Fruit fly (Drosophila melanogaster) whole organism, embryonic: ENCODE results near the gene DEF8.

Experiments
- Abd-B ChIP-seq: fragments of 200-800 bp; sonication (Bioruptor generic); optimal IDR thresholded peaks from 2 replicates; lab custom pipeline; 2018; ENCODE audit warnings: missing biosample characterization, mild to moderate bottlenecking, missing genetic modification characterization, moderate library complexity
- Antp ChIP-seq: fragments of 200-800 bp; sonication (Bioruptor generic); optimal IDR thresholded peaks from 3 replicates; lab custom pipeline; 2016; ENCODE audit warnings: missing biosample characterization, missing genetic modification characterization
- Atf6 ChIP-seq: fragments of 200-800 bp; sonication (Bioruptor generic); IDR thresholded peaks from 2 replicates; pipeline ENCODE4 v1.3.6; 2022; ENCODE audit warnings: missing biosample characterization, missing genetic modification characterization
- Awh ChIP-seq: fragments of 200-800 bp; sonication (Bioruptor generic); IDR thresholded peaks from 2 replicates; pipeline ENCODE4, ENCODE4 v1.3.6; 2022; ENCODE audit warnings: missing biosample characterization, missing genetic modification characterization
- CG10274 ChIP-seq: fragments of 200-800 bp; sonication (Bioruptor generic); optimal IDR thresholded peaks from 3 replicates; lab custom pipeline; 2017; ENCODE audit warnings: missing biosample characterization, mild to moderate bottlenecking, missing genetic modification characterization
- CG11093 ChIP-seq: fragments of 200-800 bp; sonication (Bioruptor generic); IDR thresholded peaks from 3 replicates; pipeline ENCODE4 v1.3.6; 2022; ENCODE audit warnings: missing biosample characterization, missing genetic modification characterization
- CG11398 ChIP-seq: fragments of 200-800 bp; sonication (Bioruptor generic); optimal IDR thresholded peaks from 2 replicates; lab custom pipeline; 2016; ENCODE audit warnings: missing biosample characterization, missing genetic modification characterization
- CG1233 ChIP-seq: fragments of 200-800 bp; sonication (Bioruptor generic); optimal IDR thresholded peaks from 4 replicates; lab custom pipeline; 2018; ENCODE audit warnings: missing biosample characterization, mild to moderate bottlenecking, missing genetic modification characterization
- CG13296 ChIP-seq: fragments of 200-800 bp; sonication (Bioruptor generic); optimal IDR thresholded peaks from 3 replicates; lab custom pipeline; 2018; ENCODE audit warnings: missing biosample characterization, mild to moderate bottlenecking, missing genetic modification characterization
- CG14710 ChIP-seq: fragments of 200-800 bp; sonication (Bioruptor generic); optimal IDR thresholded peaks from 3 replicates; lab custom pipeline; 2019; ENCODE audit warnings: missing biosample characterization, mild to moderate bottlenecking, missing genetic modification characterization, moderate library complexity
- CG15479 ChIP-seq: fragments of 200-800 bp; sonication (Bioruptor generic); optimal IDR thresholded peaks from 3 replicates; lab custom pipeline; 2019; ENCODE audit warnings: missing biosample characterization, mild to moderate bottlenecking, missing genetic modification characterization, moderate library complexity
- CG15696 ChIP-seq: fragments of 200-800 bp; sonication (Bioruptor generic); optimal IDR thresholded peaks from 2 replicates; lab custom pipeline; 2019; ENCODE audit warnings: missing biosample characterization, mild to moderate bottlenecking, missing genetic modification characterization, moderate library complexity
- CG18619 ChIP-seq: fragments of 200-800 bp; sonication (Bioruptor generic); optimal IDR thresholded peaks from 3 replicates; lab custom pipeline; 2017; ENCODE audit warnings: missing biosample characterization, mild to moderate bottlenecking, missing genetic modification characterization
- CG2712 ChIP-seq: fragments of 200-800 bp; optimal IDR thresholded peaks from 3 replicates; lab custom pipeline; 2019; ENCODE audit warnings: missing biosample characterization, mild to moderate bottlenecking, missing genetic modification characterization, moderate library complexity
- CG2875 ChIP-seq: fragments of 200-800 bp; sonication (Bioruptor generic); optimal IDR thresholded peaks from 2 replicates; lab custom pipeline; 2017; ENCODE audit warnings: missing biosample characterization, mild to moderate bottlenecking, missing genetic modification characterization, missing genetic modification reagents
- CG4404 ChIP-seq: fragments of 200-800 bp; sonication (Bioruptor generic); IDR thresholded peaks from 2 replicates; pipeline ENCODE4 v1.3.6; 2022; ENCODE audit warnings: missing biosample characterization, missing genetic modification characterization
- CG4730 ChIP-seq: fragments of 200-800 bp; sonication (Bioruptor generic); IDR thresholded peaks from 2 replicates; pipeline ENCODE4 v1.3.6; 2022; ENCODE audit warnings: missing biosample characterization, missing genetic modification characterization
- CG5180 ChIP-seq: fragments of 200-800 bp; sonication (Bioruptor generic); optimal IDR thresholded peaks from 3 replicates; lab custom pipeline; 2017; ENCODE audit warnings: missing biosample characterization, missing genetic modification characterization, mild to moderate bottlenecking, moderate library complexity, missing genetic modification reagents
- CG6791 ChIP-seq: fragments of 200-800 bp; sonication (Bioruptor generic); IDR thresholded peaks from 3 replicates; pipeline ENCODE4 v1.3.6; 2022; ENCODE audit warnings: missing biosample characterization, missing genetic modification characterization; ENCODE audit not compliant: partially characterized antibody
- CG8924 ChIP-seq: fragments of 200-800 bp; optimal IDR thresholded peaks from 3 replicates; lab custom pipeline; 2019; ENCODE audit warnings: missing biosample characterization, mild to moderate bottlenecking, missing genetic modification characterization, moderate library complexity
- CG9609 ChIP-seq: fragments of 200-800 bp; sonication (Bioruptor generic); optimal IDR thresholded peaks from 3 replicates; lab custom pipeline; 2016; ENCODE audit warnings: missing biosample characterization, missing genetic modification characterization
- CG9727 ChIP-seq: fragments of 200-800 bp; sonication (Bioruptor generic); optimal IDR thresholded peaks from 3 replicates; lab custom pipeline; 2017; ENCODE audit warnings: missing biosample characterization, mild to moderate bottlenecking, missing genetic modification characterization
- Chrac-16 ChIP-seq: fragments of 200-800 bp; sonication (Bioruptor generic); optimal IDR thresholded peaks from 3 replicates; lab custom pipeline; 2016; ENCODE audit warnings: missing biosample characterization, missing genetic modification characterization
- D19A ChIP-seq: fragments of 200-800 bp; optimal IDR thresholded peaks from 3 replicates; lab custom pipeline; 2019; ENCODE audit warnings: missing biosample characterization, mild to moderate bottlenecking, missing genetic modification characterization, moderate library complexity
- Drgx ChIP-seq: fragments of 200-800 bp; sonication (Bioruptor generic); IDR thresholded peaks from 2 replicates; pipeline ENCODE4 v1.3.6; 2022; ENCODE audit warnings: missing biosample characterization, missing genetic modification characterization
- Fer3 ChIP-seq: fragments of 200-800 bp; sonication (Bioruptor generic); optimal IDR thresholded peaks from 2 replicates; lab custom pipeline; 2018; ENCODE audit warnings: missing biosample characterization, mild to moderate bottlenecking, missing genetic modification characterization, moderate library complexity
- HHEX ChIP-seq: fragments of 200-800 bp; sonication (Bioruptor generic); optimal IDR thresholded peaks from 3 replicates; lab custom pipeline; 2017; ENCODE audit warnings: missing biosample characterization, mild to moderate bottlenecking, missing genetic modification characterization, missing genetic modification reagents
- HLH54F ChIP-seq: fragments of 200-800 bp; sonication (Bioruptor generic); optimal IDR thresholded peaks from 3 replicates; lab custom pipeline; 2016; ENCODE audit warnings: missing biosample characterization, missing genetic modification characterization
- Ptx1 ChIP-seq: fragments of 200-800 bp; sonication (Bioruptor generic); IDR thresholded peaks from 2 replicates; pipeline ENCODE4 v1.3.6; 2022; ENCODE audit warnings: missing biosample characterization, missing genetic modification characterization
- Scr ChIP-seq: fragments of 200-800 bp; sonication (Bioruptor generic); IDR thresholded peaks from 2 replicates; pipeline ENCODE4 v1.3.6; 2022; ENCODE audit warnings: missing biosample characterization, missing genetic modification characterization; ENCODE audit not compliant: partially characterized antibody
- TFAM ChIP-seq: fragments of 200-800 bp; sonication (Bioruptor generic); optimal IDR thresholded peaks from 2 replicates; lab custom pipeline; 2017; ENCODE audit warnings: missing biosample characterization, missing genetic modification characterization, inconsistent platforms
- Trl ChIP-seq, 3 experiments: fragments of >200 bp in 2 of 3; fragments of 200-800 bp in 1 of 3; sonication (Bioruptor generic) in 1 of 3; optimal IDR thresholded peaks; 2 replicates in 1 of 3; 3 replicates in 2 of 3; lab custom pipeline; 2016 to 2017; ENCODE audit warnings: missing biosample characterization in 1 of 3, missing genetic modification characterization in 1 of 3
- al ChIP-seq: fragments of 200-800 bp; sonication (Bioruptor generic); IDR thresholded peaks from 2 replicates; pipeline ENCODE4 v1.3.6; 2022; ENCODE audit warnings: missing biosample characterization, missing genetic modification characterization
- ap ChIP-seq: fragments of 200-800 bp; sonication (Bioruptor generic); IDR thresholded peaks from 2 replicates; pipeline ENCODE4 v1.3.6; 2022; ENCODE audit warnings: missing biosample characterization, missing genetic modification characterization
- ase ChIP-seq: fragments of 200-800 bp; sonication (Bioruptor generic); IDR thresholded peaks from 3 replicates; pipeline ENCODE4 v1.3.6; 2022; ENCODE audit warnings: missing biosample characterization, missing genetic modification characterization
- az2 ChIP-seq: fragments of 200-800 bp; sonication (Bioruptor generic); optimal IDR thresholded peaks from 3 replicates; lab custom pipeline; 2016; ENCODE audit warnings: missing biosample characterization, missing genetic modification characterization
- bsh ChIP-seq, 2 experiments: fragments of 200-800 bp; sonication (Bioruptor generic); optimal IDR thresholded peaks; 2 replicates each; lab custom pipeline; 2017 to 2018; ENCODE audit warnings: mild to moderate bottlenecking in 2 of 2, missing biosample characterization in 2 of 2, missing genetic modification characterization in 2 of 2, moderate library complexity in 1 of 2
- chinmo ChIP-seq: fragments of 200-800 bp; sonication (Bioruptor generic); IDR thresholded peaks from 4 replicates; pipeline ENCODE4 v1.3.6; 2022; ENCODE audit warnings: missing biosample characterization, missing genetic modification characterization; ENCODE audit not compliant: partially characterized antibody
- crc ChIP-seq: fragments of 200-800 bp; sonication (Bioruptor generic); optimal IDR thresholded peaks from 2 replicates; lab custom pipeline; 2016; ENCODE audit warnings: missing biosample characterization, missing genetic modification characterization
- cwo ChIP-seq: fragments of 200-800 bp; sonication (Bioruptor generic); optimal IDR thresholded peaks from 3 replicates; lab custom pipeline; 2017; ENCODE audit warnings: missing biosample characterization, missing genetic modification characterization, mild to moderate bottlenecking, moderate library complexity, missing genetic modification reagents
- ems ChIP-seq: fragments of 200-800 bp; sonication (Bioruptor generic); optimal IDR thresholded peaks from 3 replicates; lab custom pipeline; 2016; ENCODE audit warnings: missing biosample characterization, missing genetic modification characterization
- fd96Cb ChIP-seq: fragments of 200-800 bp; sonication (Bioruptor generic); optimal IDR thresholded peaks from 2 replicates; lab custom pipeline; 2018; ENCODE audit warnings: missing biosample characterization, mild to moderate bottlenecking, missing genetic modification characterization, moderate library complexity
- hkb ChIP-seq, 2 experiments: fragments of 200-800 bp in 1 of 2; fragments of >200 bp in 1 of 2; sonication (Bioruptor generic) in 1 of 2; IDR thresholded peaks in 1 of 2; optimal IDR thresholded peaks in 1 of 2; 2 replicates each; pipeline versions ENCODE4 v1.3.6 to Lab custom; 2017 to 2022; ENCODE audit warnings: missing biosample characterization in 1 of 2, missing genetic modification characterization in 1 of 2
- lilli ChIP-seq: fragments of 200-800 bp; sonication (Bioruptor generic); optimal IDR thresholded peaks from 3 replicates; lab custom pipeline; 2016; ENCODE audit warnings: missing biosample characterization, missing genetic modification characterization
- phol ChIP-seq: fragments of 200-800 bp; sonication (Bioruptor generic); optimal IDR thresholded peaks from 3 replicates; lab custom pipeline; 2018; ENCODE audit warnings: missing biosample characterization, mild to moderate bottlenecking, missing genetic modification characterization, moderate library complexity
- pnt ChIP-seq: fragments of 200-800 bp; sonication (Bioruptor generic); optimal IDR thresholded peaks from 3 replicates; lab custom pipeline; 2016; ENCODE audit warnings: missing biosample characterization, missing genetic modification characterization
- psq ChIP-seq: fragments of 200-800 bp; sonication (Bioruptor generic); optimal IDR thresholded peaks from 2 replicates; lab custom pipeline; 2017; ENCODE audit warnings: missing biosample characterization, missing genetic modification characterization
- stc ChIP-seq: fragments of 200-800 bp; sonication (Bioruptor generic); IDR thresholded peaks from 2 replicates; pipeline ENCODE4 v1.3.6; 2022; ENCODE audit warnings: missing biosample characterization, missing genetic modification characterization

Gene DEF8

dm6 chr3L:12139232-12139698 lies 7.3 kb downstream of the DEF8 start (continued):
- TF ChIP-seq CG13296 (GFP tag; lab: Kevin White, UChicago) (peak; percentile 67), CG2712 (tag; lab: Kevin White, UChicago) (peak; percentile 55), HHEX (peak; percentile 46), stc (GFP tag; lab: Robert Waterston, UW) (peak; percentile 14; the same call in 1 of the 2 replicates), HLH54F (GFP tag; lab: Kevin White, UChicago) (peak; percentile 47), Antp (GFP tag; lab: Kevin White, UChicago) (peak; percentile 38), CG8924 (tag; lab: Kevin White, UChicago) (peak; percentile 56), phol (peak; percentile 52), Trl (optimal IDR thresholded peaks at IDR 0.05; lab: Kevin White, UChicago) (no peak), Trl (GFP tag; optimal IDR thresholded peaks at IDR 0.05; lab: Kevin White, UChicago) (peak; percentile 62), TFAM (GFP tag; lab: Kevin White, UChicago) (no peak), fd96Cb (tag; lab: Kevin White, UChicago) (peak; percentile 36), CG18619 (peak; percentile 46), CG9727 (GFP tag; lab: Kevin White, UChicago) (peak; percentile 44), az2 (GFP tag; lab: Kevin White, UChicago) (peak; percentile 35), CG14710 (tag; lab: Kevin White, UChicago) (peak; percentile 17), CG9609 (GFP tag; lab: Kevin White, UChicago) (peak; percentile 27), CG4730 (GFP tag; lab: Robert Waterston, UW) (no peak), CG2875 (GFP tag; lab: Kevin White, UChicago) (no peak), bsh (GFP tag; optimal IDR thresholded peaks at IDR 0.05; lab: Kevin White, UChicago) (peak in 1 of 2 experiments; percentile 36), hkb (optimal IDR thresholded peaks at IDR 0.05; lab: Kevin White, UChicago) (no peak), hkb (GFP tag; IDR thresholded peaks at IDR 0.05; lab: Robert Waterston, UW) (peak; percentile 51), ap (0 out of 2 replicates have a peak, but pooled peaks have one; percentile 4), CG11093 (GFP tag; lab: Robert Waterston, UW) (0 out of 3 replicates have a peak, but pooled peaks have one; percentile 22), Scr (GFP tag; lab: Robert Waterston, UW) (no peak), lilli (GFP tag; lab: Kevin White, UChicago) (peak; percentile 62), CG1233 (GFP tag; lab: Kevin White, UChicago) (peak; percentile 9), CG10274 (GFP tag; lab: Kevin White, UChicago) (peak; percentile 34), Drgx (GFP tag; lab: Robert Waterston, UW) (peak; percentile 61), CG6791 (GFP tag; lab: Robert Waterston, UW) (0 out of 3 replicates have a peak, but pooled peaks have one; percentile 24), CG4404 (peak; percentile 36; the same call in 1 of the 2 replicates), crc (GFP tag; lab: Kevin White, UChicago) (peak; percentile 56), psq (no peak), D19A (peak; percentile 17), cwo (GFP tag; lab: Kevin White, UChicago) (peak; percentile 22), Ptx1 (peak; percentile 62), CG11398 (GFP tag; lab: Kevin White, UChicago) (no peak), Fer3 (tag; lab: Kevin White, UChicago) (peak; percentile 50), Awh (GFP tag; lab: Robert Waterston, UW) (peak; percentile 48; the same call in 1 of the 2 replicates), CG5180 (GFP tag; lab: Kevin White, UChicago) (peak; percentile 20), Chrac-16 (GFP tag; lab: Kevin White, UChicago) (peak; percentile 27), ems (peak; percentile 53), ase (GFP tag; lab: Robert Waterston, UW) (no peak), al (GFP tag; lab: Robert Waterston, UW) (0 out of 2 replicates have a peak, but pooled peaks have one; percentile 11), CG15479 (no peak), pnt (peak; percentile 53), chinmo (GFP tag; lab: Robert Waterston, UW) (0 out of 4 replicates have a peak, but pooled peaks have one; percentile 76), Atf6 (GFP tag; lab: Robert Waterston, UW) (peak; percentile 24; the same call in 1 of the 2 replicates), Abd-B (GFP tag; lab: Kevin White, UChicago) (no peak), CG15696 (peak; percentile 15)
